Fruit fly (Drosophila melanogaster): ENCODE data around the gene CG17364.
A peak's percentile ranks its signal among the peaks of the same experiment; 100 is the strongest.

The CG17364 gene

dm6 chr3L:13993233-13993741, at the start of gene CG17364:
Gene CG17364, minus strand, starts transcription at chr3L:13993400.
- TF ChIP-seq CG8478 (optimal IDR thresholded peaks at IDR 0.05): no peak
- TF ChIP-seq CTCF (optimal IDR thresholded peaks at IDR 0.05): no peak

- TF ChIP-seq CG8478 (optimal IDR thresholded peaks at IDR 0.05) (no peak), CTCF (optimal IDR thresholded peaks at IDR 0.05) (no peak)
These were observed 44.8 kb upstream of the CG17364 start for dm6 chr3L:14037655-14038644.

- TF ChIP-seq CG8478 (optimal IDR thresholded peaks at IDR 0.05) (no peak), CTCF (optimal IDR thresholded peaks at IDR 0.05) (peak in 1 of 2 experiments; percentile 5)
These were observed 43.7 kb upstream of the CG17364 start, which contains the start of gene Hsp110 for dm6 chr3L:14036867-14037313. Gene Hsp110, plus strand, starts transcription at chr3L:14037019.

dm6 chr3L:14034476-14034875, 41.3 kb upstream of the CG17364 start, which contains the start of gene CG6661:
Gene CG6661, plus strand, starts transcription at chr3L:14034776.
- TF ChIP-seq CTCF (optimal IDR thresholded peaks at IDR 0.05) (no peak), CG8478 (optimal IDR thresholded peaks at IDR 0.05) (no peak)

dm6 chr3L:14031171-14032126, 38.2 kb upstream of the CG17364 start, which contains the start of the genes CG6650 and endos:
Gene CG6650, plus strand, starts transcription at chr3L:14031450.
Gene endos, minus strand, starts transcription at chr3L:14031706.
- TF ChIP-seq CG8478 (optimal IDR thresholded peaks at IDR 0.05) (no peak), CTCF (optimal IDR thresholded peaks at IDR 0.05) (peak in 1 of 2 experiments; percentile 29)

- TF ChIP-seq CG8478 (optimal IDR thresholded peaks at IDR 0.05): no peak
- peak; percentile 41 to 49 for TF ChIP-seq CTCF (optimal IDR thresholded peaks at IDR 0.05)
These were observed 35.5 kb upstream of the CG17364 start, which contains the start of gene Ptip for dm6 chr3L:14028485-14029384. Gene Ptip, minus strand, starts transcription at chr3L:14029121.

dm6 chr3L:14027549-14027948, 34.3 kb upstream of the CG17364 start:
- no peak for TF ChIP-seq CG8478 (optimal IDR thresholded peaks at IDR 0.05)
- TF ChIP-seq CTCF (optimal IDR thresholded peaks at IDR 0.05): no peak

- no peak for TF ChIP-seq CTCF (optimal IDR thresholded peaks at IDR 0.05)
- TF ChIP-seq CG8478 (optimal IDR thresholded peaks at IDR 0.05): no peak
These were observed 32.5 kb upstream of the CG17364 start for dm6 chr3L:14025736-14026135.

- no peak for TF ChIP-seq CTCF (optimal IDR thresholded peaks at IDR 0.05)
- TF ChIP-seq CG8478 (optimal IDR thresholded peaks at IDR 0.05): no peak
These were observed 13.5 kb upstream of the CG17364 start for dm6 chr3L:14006704-14007126.

dm6 chr3L:14005627-14006287, 12.6 kb upstream of the CG17364 start:
- no peak for TF ChIP-seq CTCF (optimal IDR thresholded peaks at IDR 0.05)
- no peak for TF ChIP-seq CG8478 (optimal IDR thresholded peaks at IDR 0.05)

dm6 chr3L:14004963-14005458, 11.8 kb upstream of the CG17364 start:
- TF ChIP-seq CTCF (optimal IDR thresholded peaks at IDR 0.05): no peak
- no peak for TF ChIP-seq CG8478 (optimal IDR thresholded peaks at IDR 0.05)

dm6 chr3L:14004041-14004407, 10.8 kb upstream of the CG17364 start:
- TF ChIP-seq CTCF (optimal IDR thresholded peaks at IDR 0.05) (no peak), CG8478 (optimal IDR thresholded peaks at IDR 0.05) (no peak)

All from S2 (cell line).